Worm (Caenorhabditis elegans) whole organism, midembryonic: Measurements from ENCODE around the gene K06G5.3.
A peak's percentile ranks its signal among the peaks of the same experiment; 100 is the strongest.

Experiments
- T22C8.4 ChIP-seq: fragments of 200-800 bp; sonication (Bioruptor generic); IDR thresholded peaks from 2 replicates; pipeline ENCODE4 v1.3.6; 2022; ENCODE audit warnings: missing genetic modification characterization, missing compliant biosample characterization
- cog-1 ChIP-seq: sonication (generic microtip); optimal IDR thresholded peaks from 2 replicates; lab custom pipeline; 2016; ENCODE audit warnings: missing genetic modification characterization, missing compliant biosample characterization
- flt-1 ChIP-seq: fragments of 200-800 bp; sonication (Bioruptor generic); IDR thresholded peaks from 2 replicates; pipeline ENCODE4 v1.3.6; 2022; ENCODE audit warnings: missing genetic modification characterization, missing compliant biosample characterization
- klf-2 ChIP-seq: fragments of 200-800 bp; sonication (Bioruptor generic); conservative IDR thresholded peaks from 2 replicates; pipeline ENCODE4 v1.3.6; 2022; ENCODE audit warnings: missing genetic modification reagents, missing genetic modification characterization, missing compliant biosample characterization
- ref-1 ChIP-seq: fragments of 200-800 bp; sonication (Bioruptor generic); conservative IDR thresholded peaks from 2 replicates; pipeline ENCODE4 v1.3.6; 2022; ENCODE audit warnings: missing genetic modification reagents, missing genetic modification characterization, missing compliant biosample characterization
- ztf-23 ChIP-seq: fragments of 200-800 bp; sonication (Bioruptor generic); IDR thresholded peaks from 2 replicates; pipeline ENCODE4 v1.3.6; 2022; ENCODE audit warnings: missing genetic modification reagents, missing genetic modification characterization, missing compliant biosample characterization

DNA sequence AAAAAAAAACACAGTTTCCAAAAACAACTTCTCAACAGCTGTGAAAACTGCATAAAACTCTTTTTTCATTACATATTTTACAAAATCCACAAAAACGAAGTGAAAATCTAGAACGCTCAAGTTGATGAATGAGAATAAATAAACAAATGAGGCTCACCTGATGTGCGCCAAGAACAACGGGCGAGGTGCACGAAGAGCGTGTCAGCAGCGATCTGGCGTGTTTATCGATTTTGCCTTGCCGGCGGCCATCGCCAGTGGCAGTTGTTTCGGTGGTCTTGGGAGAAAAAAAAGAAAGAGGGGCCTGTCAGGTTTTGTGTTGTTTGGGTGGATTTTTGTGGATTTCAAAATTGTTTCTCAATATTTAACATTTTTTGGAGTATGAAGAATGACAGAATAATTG, 49.2 kb downstream of the K06G5.3 start, which contains the start of gene idhb-1:
- no peak for TF ChIP-seq klf-2 (GFP tag; lab: Robert Waterston, UW)
- TF ChIP-seq T22C8.4 (GFP tag; lab: Robert Waterston, UW) = peak; percentile 84
- peak; percentile 58; the same call in 1 of the 2 replicates for TF ChIP-seq flt-1
- TF ChIP-seq ref-1 (GFP tag; lab: Robert Waterston, UW) = no peak
- TF ChIP-seq cog-1 = peak; percentile 28
- 0 out of 2 replicates have a peak, but pooled peaks have one; percentile 36 for TF ChIP-seq ztf-23 (GFP tag; lab: Robert Waterston, UW)
